Fruit fly (Drosophila melanogaster) whole organism, embryonic: Measurements from ENCODE around the gene asf1.
A peak's percentile ranks its signal among the peaks of the same experiment; 100 is the strongest.

Source experiments
- Asciz ChIP-seq: fragments of 200-800 bp; sonication (Bioruptor generic); optimal IDR thresholded peaks from 2 replicates; lab custom pipeline; 2017; ENCODE audit warnings: missing biosample characterization, mild to moderate bottlenecking, missing genetic modification characterization, missing genetic modification reagents
- B-H2 ChIP-seq: fragments of 200-800 bp; sonication (Bioruptor generic); optimal IDR thresholded peaks from 2 replicates; lab custom pipeline; 2018; ENCODE audit warnings: missing biosample characterization, mild to moderate bottlenecking, missing genetic modification characterization
- CG10274 ChIP-seq: fragments of 200-800 bp; sonication (Bioruptor generic); optimal IDR thresholded peaks from 3 replicates; lab custom pipeline; 2017; ENCODE audit warnings: missing biosample characterization, mild to moderate bottlenecking, missing genetic modification characterization
- CG11398 ChIP-seq: fragments of 200-800 bp; sonication (Bioruptor generic); optimal IDR thresholded peaks from 2 replicates; lab custom pipeline; 2016; ENCODE audit warnings: missing biosample characterization, missing genetic modification characterization
- CG13775 ChIP-seq: fragments of 200-800 bp; sonication (Bioruptor generic); optimal IDR thresholded peaks from 3 replicates; lab custom pipeline; 2017; ENCODE audit warnings: missing biosample characterization, mild to moderate bottlenecking, missing genetic modification characterization
- CG14965 ChIP-seq: fragments of 200-800 bp; sonication (Bioruptor generic); optimal IDR thresholded peaks from 2 replicates; lab custom pipeline; 2016; ENCODE audit warnings: missing biosample characterization, missing genetic modification characterization, borderline replicate concordance
- CG18619 ChIP-seq: fragments of 200-800 bp; sonication (Bioruptor generic); optimal IDR thresholded peaks from 3 replicates; lab custom pipeline; 2017; ENCODE audit warnings: missing biosample characterization, mild to moderate bottlenecking, missing genetic modification characterization
- CG2129 ChIP-seq: fragments of 200-800 bp; sonication (Bioruptor generic); IDR thresholded peaks from 2 replicates; pipeline ENCODE4 v1.3.6; 2022; ENCODE audit warnings: missing biosample characterization, missing genetic modification characterization; ENCODE audit not compliant: partially characterized antibody
- CG31365 ChIP-seq: fragments of 200-800 bp; sonication (Bioruptor generic); optimal IDR thresholded peaks from 2 replicates; lab custom pipeline; 2018; ENCODE audit warnings: missing biosample characterization, mild to moderate bottlenecking, missing genetic modification characterization
- CG3281 ChIP-seq: fragments of 200-800 bp; sonication (Bioruptor generic); optimal IDR thresholded peaks from 3 replicates; lab custom pipeline; 2017; ENCODE audit warnings: missing biosample characterization, mild to moderate bottlenecking, missing genetic modification characterization
- CG4328 ChIP-seq: fragments of 200-800 bp; sonication (Bioruptor generic); optimal IDR thresholded peaks from 3 replicates; lab custom pipeline; 2017; ENCODE audit warnings: missing biosample characterization, missing genetic modification reagents, missing genetic modification characterization
- CG4360 ChIP-seq: fragments of 200-800 bp; sonication (Bioruptor generic); IDR thresholded peaks from 2 replicates; pipeline ENCODE4 v1.3.6; 2022; ENCODE audit warnings: missing biosample characterization, missing genetic modification characterization
- CG43689 ChIP-seq: fragments of 200-800 bp; sonication (Bioruptor generic); IDR thresholded peaks from 2 replicates; pipeline ENCODE4 v1.3.6; 2022; ENCODE audit warnings: missing biosample characterization, missing genetic modification characterization
- CG5953 ChIP-seq: fragments of 200-800 bp; sonication (Bioruptor generic); IDR thresholded peaks from 2 replicates; pipeline ENCODE4 v1.3.6; 2022; ENCODE audit warnings: missing biosample characterization, missing genetic modification characterization
- CG7556 ChIP-seq: fragments of 200-800 bp; sonication (Bioruptor generic); optimal IDR thresholded peaks from 2 replicates; lab custom pipeline; 2017; ENCODE audit warnings: missing biosample characterization, mild to moderate bottlenecking, missing genetic modification characterization
- CG7745 ChIP-seq: fragments of 200-800 bp; sonication (Bioruptor generic); optimal IDR thresholded peaks from 2 replicates; lab custom pipeline; 2018; ENCODE audit warnings: missing biosample characterization, mild to moderate bottlenecking, missing genetic modification characterization, moderate library complexity
- CG7928 ChIP-seq: fragments of 200-800 bp; sonication (Bioruptor generic); optimal IDR thresholded peaks from 2 replicates; lab custom pipeline; 2017; ENCODE audit warnings: missing biosample characterization, mild to moderate bottlenecking, missing genetic modification characterization
- CG8765 ChIP-seq: fragments of 200-800 bp; sonication (Bioruptor generic); IDR thresholded peaks from 2 replicates; pipeline ENCODE4 v1.3.6; 2022; ENCODE audit warnings: missing biosample characterization, missing genetic modification characterization
- CG9932 ChIP-seq: fragments of 200-800 bp; sonication (Bioruptor generic); IDR thresholded peaks from 2 replicates; pipeline ENCODE4 v1.3.6; 2022; ENCODE audit warnings: missing biosample characterization, missing genetic modification characterization
- Camta ChIP-seq: fragments of 200-800 bp; sonication (Bioruptor generic); optimal IDR thresholded peaks from 2 replicates; lab custom pipeline; 2016; ENCODE audit warnings: missing biosample characterization, missing genetic modification characterization
- Elba2 ChIP-seq: fragments of 200-800 bp; sonication (Bioruptor generic); optimal IDR thresholded peaks from 3 replicates; lab custom pipeline; 2016; ENCODE audit warnings: missing biosample characterization, missing genetic modification characterization
- HHEX ChIP-seq: fragments of 200-800 bp; sonication (Bioruptor generic); optimal IDR thresholded peaks from 3 replicates; lab custom pipeline; 2017; ENCODE audit warnings: missing biosample characterization, mild to moderate bottlenecking, missing genetic modification characterization, missing genetic modification reagents
- HmgD ChIP-seq: fragments of 200-800 bp; sonication (Bioruptor generic); optimal IDR thresholded peaks from 3 replicates; lab custom pipeline; 2016; ENCODE audit warnings: missing biosample characterization, missing genetic modification characterization
- Hr78 ChIP-seq, 2 experiments: fragments of 200-800 bp in 1 of 2; fragments of >200 bp in 1 of 2; sonication (Bioruptor generic) in 1 of 2; optimal IDR thresholded peaks; 2 replicates each; lab custom pipeline; 2017 to 2019; ENCODE audit warnings: missing biosample characterization in 2 of 2, missing genetic modification characterization in 2 of 2, mild to moderate bottlenecking in 1 of 2, moderate library complexity in 1 of 2
- Med ChIP-seq: fragments of 200-800 bp; sonication (Bioruptor generic); peaks from one replicate; lab custom pipeline; 2016; ENCODE audit warnings: missing biosample characterization, missing genetic modification characterization, mild to moderate bottlenecking, inconsistent platforms, moderate library complexity
- Neu2 ChIP-seq: fragments of 200-800 bp; sonication (Bioruptor generic); optimal IDR thresholded peaks from 3 replicates; lab custom pipeline; 2016; ENCODE audit warnings: missing biosample characterization, missing genetic modification characterization, borderline replicate concordance
- PHDP ChIP-seq: fragments of 200-800 bp; sonication (Bioruptor generic); optimal IDR thresholded peaks from 3 replicates; lab custom pipeline; 2018; ENCODE audit warnings: missing biosample characterization, mild to moderate bottlenecking, missing genetic modification characterization, moderate library complexity
- Rx ChIP-seq: fragments of 200-800 bp; sonication (Bioruptor generic); IDR thresholded peaks from 2 replicates; pipeline ENCODE4 v1.3.6; 2022; ENCODE audit warnings: missing biosample characterization, missing genetic modification characterization
- Sox100B ChIP-seq: fragments of 200-800 bp; sonication (Bioruptor generic); optimal IDR thresholded peaks from 3 replicates; lab custom pipeline; 2018; ENCODE audit warnings: missing biosample characterization, mild to moderate bottlenecking, missing genetic modification characterization
- ash1 ChIP-seq: fragments of 200-800 bp; sonication (Bioruptor generic); optimal IDR thresholded peaks from 2 replicates; lab custom pipeline; 2018; ENCODE audit warnings: missing biosample characterization, mild to moderate bottlenecking, missing genetic modification characterization
- chn ChIP-seq: fragments of 200-800 bp; sonication (Bioruptor generic); optimal IDR thresholded peaks from 2 replicates; lab custom pipeline; 2016; ENCODE audit warnings: missing biosample characterization, missing genetic modification characterization
- crol ChIP-seq: fragments of 200-800 bp; sonication (Bioruptor generic); IDR thresholded peaks from 2 replicates; pipeline ENCODE4 v1.3.6; 2022; ENCODE audit warnings: missing biosample characterization, missing genetic modification characterization
- dm ChIP-seq: fragments of 200-800 bp; sonication (Bioruptor generic); optimal IDR thresholded peaks from 3 replicates; lab custom pipeline; 2016; ENCODE audit warnings: missing biosample characterization, missing genetic modification characterization
- dysf ChIP-seq: fragments of 200-800 bp; sonication (Bioruptor generic); IDR thresholded peaks from 3 replicates; pipeline ENCODE4 v1.3.6; 2022; ENCODE audit warnings: missing biosample characterization, missing genetic modification characterization
- fd96Cb ChIP-seq: fragments of 200-800 bp; sonication (Bioruptor generic); optimal IDR thresholded peaks from 2 replicates; lab custom pipeline; 2018; ENCODE audit warnings: missing biosample characterization, mild to moderate bottlenecking, missing genetic modification characterization, moderate library complexity
- gem ChIP-seq: fragments of 200-800 bp; sonication (Bioruptor generic); optimal IDR thresholded peaks from 2 replicates; lab custom pipeline; 2019; ENCODE audit warnings: missing biosample characterization, mild to moderate bottlenecking, missing genetic modification characterization, moderate library complexity
- gt ChIP-seq: fragments of 200-800 bp; sonication (Bioruptor generic); IDR thresholded peaks from 2 replicates; pipeline ENCODE4 v1.3.6; 2022; ENCODE audit warnings: missing biosample characterization, missing genetic modification characterization
- insv ChIP-seq, 2 experiments: fragments of 200-800 bp; sonication (Bioruptor generic); optimal IDR thresholded peaks; 3 replicates each; lab custom pipeline; 2016 to 2018; ENCODE audit warnings: missing biosample characterization in 2 of 2, missing genetic modification characterization in 2 of 2
- luna ChIP-seq: fragments of 200-800 bp; sonication (Bioruptor generic); optimal IDR thresholded peaks from 2 replicates; lab custom pipeline; 2016; ENCODE audit warnings: missing biosample characterization, missing genetic modification characterization
- nmo ChIP-seq: fragments of 200-800 bp; sonication (Bioruptor generic); optimal IDR thresholded peaks from 2 replicates; lab custom pipeline; 2018; ENCODE audit warnings: missing biosample characterization, mild to moderate bottlenecking, missing genetic modification characterization, moderate library complexity
- oc ChIP-seq: fragments of 200-800 bp; sonication (Bioruptor generic); optimal IDR thresholded peaks from 2 replicates; lab custom pipeline; 2018; ENCODE audit warnings: missing biosample characterization, mild to moderate bottlenecking, missing genetic modification characterization, moderate library complexity
- odd ChIP-seq: fragments of 200-800 bp; sonication (Bioruptor generic); optimal IDR thresholded peaks from 2 replicates; lab custom pipeline; 2017; ENCODE audit warnings: missing biosample characterization, mild to moderate bottlenecking, missing genetic modification characterization
- pb ChIP-seq: fragments of 200-800 bp; sonication (Bioruptor generic); optimal IDR thresholded peaks from 3 replicates; lab custom pipeline; 2016; ENCODE audit warnings: missing biosample characterization, missing genetic modification characterization
- sim ChIP-seq: fragments of 200-800 bp; sonication (Bioruptor generic); IDR thresholded peaks from 2 replicates; pipeline ENCODE4 v1.3.6; 2022; ENCODE audit warnings: missing biosample characterization, missing genetic modification characterization
- sima ChIP-seq: fragments of 200-800 bp; sonication (Bioruptor generic); optimal IDR thresholded peaks from 2 replicates; lab custom pipeline; 2016; ENCODE audit warnings: missing biosample characterization, missing genetic modification characterization
- tap ChIP-seq: fragments of 200-800 bp; optimal IDR thresholded peaks from 3 replicates; lab custom pipeline; 2019; ENCODE audit warnings: missing biosample characterization, mild to moderate bottlenecking, missing genetic modification characterization, moderate library complexity
- vnd ChIP-seq: fragments of 200-800 bp; sonication (Bioruptor generic); IDR thresholded peaks from 3 replicates; pipeline ENCODE4 v1.3.6; 2022; ENCODE audit warnings: missing biosample characterization, missing genetic modification characterization; ENCODE audit not compliant: partially characterized antibody
- zfh1 ChIP-seq: fragments of 200-800 bp; sonication (Bioruptor generic); IDR thresholded peaks from 3 replicates; pipeline ENCODE4 v1.3.6; 2022; ENCODE audit warnings: missing biosample characterization, missing genetic modification characterization

The asf1 gene

DNA sequence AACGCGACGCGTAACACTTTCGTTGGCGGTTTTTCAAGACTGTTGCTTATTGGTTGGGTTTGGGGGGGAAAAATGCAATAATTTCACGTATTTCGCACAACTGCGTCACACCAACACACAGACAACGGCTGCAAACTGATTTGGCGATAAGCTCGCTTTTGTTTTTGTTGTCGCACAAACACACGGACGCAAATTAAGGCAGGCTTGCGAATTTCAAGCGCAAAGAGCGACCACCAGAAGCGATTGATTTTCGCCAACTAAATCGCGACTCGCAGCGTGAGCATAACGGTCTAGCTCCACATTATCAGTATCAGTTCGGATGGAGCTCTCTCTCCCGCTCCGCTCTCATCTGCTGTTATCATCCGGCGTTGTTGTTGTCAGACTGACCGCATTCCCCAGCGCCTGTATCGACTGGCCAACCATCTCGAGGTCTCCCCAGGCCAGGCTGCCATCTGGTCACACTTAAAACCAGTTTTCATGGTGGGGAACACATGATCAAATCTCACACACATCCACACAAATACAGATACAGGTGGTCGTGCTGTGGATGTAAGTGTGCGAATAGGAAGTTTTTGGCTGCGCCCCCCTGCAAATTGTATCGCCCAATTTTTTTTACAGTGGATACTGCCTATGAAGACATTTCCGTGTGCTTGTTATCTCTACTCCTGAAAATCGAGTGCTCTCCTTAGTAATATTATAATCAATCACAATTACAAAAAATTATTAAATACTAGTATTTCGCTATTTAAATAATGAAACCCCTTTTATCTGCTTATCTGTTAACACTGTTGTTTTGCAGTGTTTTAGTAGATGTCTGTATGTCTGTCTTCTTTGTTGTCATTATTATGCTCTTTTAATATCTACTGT, 14.3 kb downstream of the asf1 start (continued):
- TF ChIP-seq CG4360 (GFP tag; lab: Robert Waterston, UW) (peak; percentile 96), CG10274 (peak; percentile 19), CG14965 (no peak), gem (tag; lab: Kevin White, UChicago) (peak; percentile 70), odd (GFP tag; lab: Kevin White, UChicago) (peak; percentile 56), oc (tag; lab: Kevin White, UChicago) (peak; percentile 17), CG11398 (no peak), HHEX (GFP tag; lab: Kevin White, UChicago) (peak; percentile 33), Med (GFP tag; lab: Kevin White, UChicago) (peak; percentile 84), Rx (GFP tag; lab: Robert Waterston, UW) (no peak), vnd (no peak), fd96Cb (tag; lab: Kevin White, UChicago) (peak; percentile 7), CG7556 (GFP tag; lab: Kevin White, UChicago) (peak; percentile 42), tap (tag; lab: Kevin White, UChicago) (peak; percentile 36), Sox100B (GFP tag; lab: Kevin White, UChicago) (peak; percentile 27), CG7745 (tag; lab: Kevin White, UChicago) (no peak), Hr78 (GFP tag; optimal IDR thresholded peaks at IDR 0.05; lab: Kevin White, UChicago) (no peak), CG13775 (GFP tag; lab: Kevin White, UChicago) (peak; percentile 54), Camta (GFP tag; lab: Kevin White, UChicago) (no peak), CG31365 (tag; lab: Kevin White, UChicago) (no peak), sima (GFP tag; lab: Kevin White, UChicago) (no peak), nmo (peak; percentile 28), CG4328 (GFP tag; lab: Kevin White, UChicago) (no peak), B-H2 (peak; percentile 40), sim (GFP tag; lab: Robert Waterston, UW) (no peak), CG5953 (no peak), CG3281 (peak; percentile 77), ash1 (peak; percentile 22), CG7928 (peak; percentile 35), dysf (GFP tag; lab: Robert Waterston, UW) (peak; percentile 75; the same call in 2 of the 3 replicates), insv (GFP tag; optimal IDR thresholded peaks at IDR 0.05; lab: Kevin White, UChicago) (peak in 1 of 2 experiments; percentile 3), HmgD (GFP tag; lab: Kevin White, UChicago) (no peak), CG18619 (peak; percentile 16), pb (GFP tag; lab: Kevin White, UChicago) (no peak), CG2129 (GFP tag; lab: Robert Waterston, UW) (no peak), CG8765 (GFP tag; lab: Robert Waterston, UW) (no peak), Asciz (GFP tag; lab: Kevin White, UChicago) (no peak), PHDP (tag; lab: Kevin White, UChicago) (peak; percentile 65), zfh1 (GFP tag; lab: Robert Waterston, UW) (peak; percentile 21; the same call in 1 of the 3 replicates), gt (GFP tag; lab: Robert Waterston, UW) (no peak), CG43689 (GFP tag; lab: Robert Waterston, UW) (no peak), Elba2 (GFP tag; lab: Kevin White, UChicago) (no peak), crol (0 out of 2 replicates have a peak, but pooled peaks have one; percentile 37), CG9932 (peak; percentile 88), Neu2 (GFP tag; lab: Kevin White, UChicago) (no peak), chn (peak; percentile 19), luna (GFP tag; lab: Kevin White, UChicago) (no peak), dm (GFP tag; lab: Kevin White, UChicago) (no peak)
